Worm (Caenorhabditis elegans) whole organism, early embryonic: ENCODE results near the gene sru-11.
"Not testable (repeated sequence)": the region's sequence is repeated elsewhere in the genome, so short reads cannot be mapped to it uniquely, and the experiment has no call there.

Source experiments
- B0310.2 ChIP-seq: sonication (generic microtip); optimal IDR thresholded peaks from 2 replicates; lab custom pipeline; 2016; ENCODE audit warnings: mild to moderate bottlenecking, missing genetic modification characterization, missing compliant biosample characterization
- F13C5.2 ChIP-seq: sonication (generic microtip); optimal IDR thresholded peaks from 2 replicates; lab custom pipeline; 2017; ENCODE audit warnings: mild to moderate bottlenecking, missing genetic modification characterization, inconsistent platforms, missing compliant biosample characterization
- aly-1 ChIP-seq: sonication (generic microtip); optimal IDR thresholded peaks from 2 replicates; lab custom pipeline; 2016; ENCODE audit warnings: missing genetic modification characterization, missing compliant biosample characterization
- ama-1 ChIP-seq: fragments of 150-350 bp; optimal IDR thresholded peaks from 2 replicates; lab custom pipeline; 2014
- ceh-13 ChIP-seq: fragments of 200-800 bp; sonication (Bioruptor generic); optimal IDR thresholded peaks from 2 replicates; lab custom pipeline; 2018; ENCODE audit warnings: mild to moderate bottlenecking, missing genetic modification characterization, missing compliant biosample characterization
- ceh-36 ChIP-seq: sonication (generic microtip); optimal IDR thresholded peaks from 2 replicates; lab custom pipeline; 2016; ENCODE audit warnings: missing genetic modification characterization, inconsistent platforms, missing compliant biosample characterization
- ets-7 ChIP-seq: sonication (generic microtip); optimal IDR thresholded peaks from 2 replicates; lab custom pipeline; 2016; ENCODE audit warnings: missing genotype, missing genetic modification characterization, missing compliant biosample characterization
- flt-1 ChIP-seq: fragments of 200-800 bp; sonication (Bioruptor generic); IDR thresholded peaks from 2 replicates; pipeline ENCODE4 v1.3.6; 2022; ENCODE audit warnings: missing genetic modification characterization, missing compliant biosample characterization
- hmbx-1 ChIP-seq: sonication (generic microtip); optimal IDR thresholded peaks from 2 replicates; lab custom pipeline; 2016; ENCODE audit warnings: mild to moderate bottlenecking, missing genetic modification characterization, missing compliant biosample characterization
- hmg-4 ChIP-seq: fragments of 200-800 bp; sonication (Bioruptor generic); optimal IDR thresholded peaks from 2 replicates; lab custom pipeline; 2018; ENCODE audit warnings: mild to moderate bottlenecking, missing genetic modification characterization, missing compliant biosample characterization
- hnd-1 ChIP-seq: sonication (generic microtip); optimal IDR thresholded peaks from 2 replicates; lab custom pipeline; 2016; ENCODE audit warnings: missing genetic modification characterization, missing compliant biosample characterization
- pes-1 ChIP-seq: fragments of 200-800 bp; sonication (Bioruptor generic); IDR thresholded peaks from 2 replicates; pipeline ENCODE4 v1.3.6; 2022; ENCODE audit warnings: missing genetic modification reagents, missing genetic modification characterization, missing compliant biosample characterization
- scrt-1 ChIP-seq: fragments of 200-800 bp; sonication (Bioruptor generic); IDR thresholded peaks from 2 replicates; pipeline ENCODE4 v1.3.6; 2022; ENCODE audit warnings: missing genetic modification characterization, missing compliant biosample characterization
- sea-1 ChIP-seq: fragments of 200-800 bp; sonication (Bioruptor generic); conservative IDR thresholded peaks from 2 replicates; pipeline ENCODE4 v1.3.6; 2022; ENCODE audit warnings: missing genetic modification characterization, missing compliant biosample characterization
- tbx-11 ChIP-seq: fragments of 200-800 bp; sonication (Bioruptor generic); IDR thresholded peaks from 2 replicates; pipeline ENCODE4 v1.3.6; 2022; ENCODE audit warnings: missing genetic modification characterization, missing compliant biosample characterization
- tbx-37 ChIP-seq: fragments of 200-800 bp; sonication (Bioruptor generic); conservative IDR thresholded peaks from 2 replicates; pipeline ENCODE4 v1.3.6; 2022; ENCODE audit warnings: missing genetic modification reagents, missing genetic modification characterization, missing compliant biosample characterization
- tra-4 ChIP-seq: sonication (generic microtip); optimal IDR thresholded peaks from 2 replicates; lab custom pipeline; 2017; ENCODE audit warnings: missing genetic modification characterization, missing compliant biosample characterization

sru-11 gene

ce11 chrIV:13582909-13583308 is 1.8 kb upstream of the sru-11 start, which contains the start of gene sru-12:
Gene sru-12, plus strand, starts transcription at chrIV:13583209.
- TF ChIP-seq tbx-11 (no peak), sea-1 (GFP tag; lab: Robert Waterston, UW) (no peak), ceh-13 (no peak), pes-1 (GFP tag; lab: Robert Waterston, UW) (no peak), scrt-1 (GFP tag; lab: Robert Waterston, UW) (no peak), ama-1 (lab: Kevin White, UChicago) (no peak), hnd-1 (no peak)

DNA sequence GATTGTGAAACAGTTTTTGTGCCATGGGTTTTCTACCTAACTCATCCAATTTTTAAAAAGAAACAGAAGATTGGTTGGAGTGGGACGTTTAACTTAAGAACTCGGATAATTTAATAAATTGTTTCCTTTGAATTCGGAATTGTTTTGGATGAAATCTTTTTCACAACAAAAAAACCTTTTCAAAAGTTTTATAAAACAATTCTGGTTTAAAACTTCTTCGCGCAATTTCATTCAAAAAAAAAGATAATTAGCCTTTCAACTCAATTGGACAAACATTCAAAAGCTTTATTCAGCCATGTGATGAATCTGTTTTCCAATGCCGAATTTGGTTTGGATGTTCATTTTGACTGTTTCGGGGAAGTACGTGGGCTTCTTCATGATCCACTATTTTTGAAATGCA is 2.4 kb downstream of the sru-11 start, which contains the start of gene Y45F10B.12:
Gene Y45F10B.12, plus strand, starts transcription at position 301 of the 400 bp plus-strand sequence.
- TF ChIP-seq pes-1 (GFP tag; lab: Robert Waterston, UW): no peak

DNA sequence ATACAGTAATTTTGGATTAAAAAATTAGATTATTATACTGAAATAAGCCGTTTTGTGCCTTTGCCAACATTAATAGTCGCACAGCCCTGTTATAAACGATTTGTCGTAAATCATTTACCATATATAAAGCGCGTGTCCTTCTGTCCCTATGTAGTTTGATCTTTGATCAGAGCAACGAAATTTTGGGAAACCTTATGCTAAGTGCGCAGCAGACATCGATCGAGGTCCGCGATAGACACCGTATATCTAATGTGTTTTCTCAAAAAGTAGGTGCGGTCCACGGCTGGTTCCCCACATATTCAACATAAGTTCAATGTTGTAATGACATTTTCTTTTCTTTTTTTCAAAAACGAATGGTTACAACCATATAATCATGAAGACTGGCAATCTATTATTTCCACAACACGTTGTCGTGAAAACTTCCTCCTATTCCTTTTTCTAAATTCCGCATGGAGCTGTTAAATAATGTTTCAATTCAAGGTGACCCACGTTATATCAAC is 3.8 kb downstream of the sru-11 start, which contains the start of gene sru-9:
Gene sru-9, plus strand, starts transcription at position 450 of the 500 bp plus-strand sequence.
- TF ChIP-seq flt-1; sea-1 (GFP tag; lab: Robert Waterston, UW); aly-1 (tag; lab: Kevin White, UChicago): not testable (repeated sequence)

DNA sequence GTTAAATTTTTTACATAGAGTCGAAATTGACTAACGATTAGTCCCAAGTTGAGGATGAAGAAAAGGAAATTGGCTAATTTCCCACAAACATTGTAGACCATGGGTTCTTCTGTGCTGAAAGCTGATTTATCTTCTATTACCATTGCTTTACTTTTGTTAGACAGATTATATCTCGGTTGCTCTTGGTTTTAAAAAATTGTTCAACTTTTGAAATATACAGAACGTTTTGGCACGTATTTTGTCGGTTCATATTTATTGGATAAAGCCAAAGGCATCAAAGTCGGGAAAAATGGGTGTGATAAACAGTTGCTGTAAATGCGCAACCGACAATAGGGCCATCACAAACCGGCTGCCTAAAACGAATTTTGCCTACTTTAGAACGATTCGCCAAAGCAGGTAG is 6.9 kb downstream of the sru-11 start, which contains the start of gene tsp-5:
Gene tsp-5, minus strand, starts transcription at position 101 of the 400 bp plus-strand sequence.
- no peak for TF ChIP-seq pes-1 (GFP tag; lab: Robert Waterston, UW)
- TF ChIP-seq ama-1 (lab: Kevin White, UChicago): no peak
- TF ChIP-seq hnd-1: no peak
- TF ChIP-seq scrt-1 (GFP tag; lab: Robert Waterston, UW): no peak
- no peak for TF ChIP-seq ceh-36 (tag; lab: Kevin White, UChicago)
- no peak for TF ChIP-seq ets-7
- TF ChIP-seq ceh-13: no peak
- TF ChIP-seq aly-1 (tag; lab: Kevin White, UChicago): no peak
- no peak for TF ChIP-seq flt-1
- no peak for TF ChIP-seq tra-4
- TF ChIP-seq hmbx-1: no peak
- no peak for TF ChIP-seq F13C5.2
- no peak for TF ChIP-seq B0310.2 (tag; lab: Kevin White, UChicago)
- TF ChIP-seq tbx-37 (GFP tag; lab: Robert Waterston, UW): no peak
- no peak for TF ChIP-seq hmg-4 (GFP tag; lab: Kevin White, UChicago)
- no peak for TF ChIP-seq tbx-11
- TF ChIP-seq sea-1 (GFP tag; lab: Robert Waterston, UW): no peak

DNA sequence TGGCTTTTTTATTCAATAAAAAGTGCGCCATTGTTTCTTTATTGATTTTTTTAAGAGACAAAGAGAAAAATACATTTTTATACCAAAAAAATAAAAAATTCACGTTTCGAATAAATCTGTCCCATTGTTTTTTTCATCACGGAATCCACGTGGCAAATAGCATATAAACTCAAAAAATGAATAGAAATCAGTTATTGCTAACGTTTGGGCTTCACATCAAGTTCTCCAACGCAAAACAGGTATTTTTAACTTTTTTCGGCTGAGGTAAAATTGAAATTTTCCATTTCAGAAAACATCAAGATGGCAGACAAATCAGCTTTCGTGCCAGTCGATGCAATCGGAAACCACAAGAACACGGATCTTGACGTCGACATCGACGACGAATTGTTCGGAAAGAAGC is 8.6 kb downstream of the sru-11 start, which contains the start of gene Y45F10B.3:
Gene Y45F10B.3, plus strand, starts transcription at position 301 of the 400 bp plus-strand sequence.
- TF ChIP-seq ets-7 (no peak), tra-4 (no peak), ceh-36 (tag; lab: Kevin White, UChicago) (no peak), aly-1 (tag; lab: Kevin White, UChicago) (no peak), hmbx-1 (no peak), tbx-11 (no peak), ceh-13 (no peak), F13C5.2 (no peak), B0310.2 (tag; lab: Kevin White, UChicago) (no peak), sea-1 (GFP tag; lab: Robert Waterston, UW) (no peak), hnd-1 (no peak), tbx-37 (GFP tag; lab: Robert Waterston, UW) (no peak), pes-1 (GFP tag; lab: Robert Waterston, UW) (no peak), flt-1 (no peak), ama-1 (lab: Kevin White, UChicago) (no peak), hmg-4 (GFP tag; lab: Kevin White, UChicago) (no peak), scrt-1 (GFP tag; lab: Robert Waterston, UW) (no peak)

DNA sequence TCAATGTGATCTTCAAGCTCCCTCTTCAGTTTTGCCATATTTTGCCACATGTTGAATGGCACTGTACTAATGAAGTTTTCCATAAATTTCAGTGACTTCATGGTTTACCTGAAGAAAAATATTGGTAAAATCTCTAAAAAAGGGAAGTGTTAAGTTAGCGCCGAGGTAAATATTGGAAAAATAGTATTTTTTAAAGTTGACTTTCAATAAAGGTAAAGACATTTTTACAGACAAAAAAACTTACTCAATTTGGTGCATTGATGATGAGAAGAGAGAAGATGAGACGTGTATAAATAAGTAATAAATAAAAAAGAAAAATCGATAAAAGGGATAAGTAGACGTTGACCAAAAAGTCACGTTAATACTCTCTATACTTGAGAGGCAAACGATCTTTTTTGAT is 13.1 kb downstream of the sru-11 start, which contains the start of gene Y45F10B.9:
Gene Y45F10B.9, minus strand, starts transcription at position 101 of the 400 bp plus-strand sequence.
- not testable (repeated sequence) for TF ChIP-seq B0310.2 (tag; lab: Kevin White, UChicago); ceh-36 (tag; lab: Kevin White, UChicago); scrt-1 (GFP tag; lab: Robert Waterston, UW)

ce11 chrIV:13600643-13601042 is 15.9 kb downstream of the sru-11 start:
- no peak for TF ChIP-seq hnd-1
- no peak for TF ChIP-seq tra-4
- TF ChIP-seq tbx-11: no peak
- no peak for TF ChIP-seq scrt-1 (GFP tag; lab: Robert Waterston, UW)
- no peak for TF ChIP-seq flt-1
- no peak for TF ChIP-seq pes-1 (GFP tag; lab: Robert Waterston, UW)
- TF ChIP-seq ama-1 (lab: Kevin White, UChicago): no peak
- no peak for TF ChIP-seq ceh-36 (tag; lab: Kevin White, UChicago)
- no peak for TF ChIP-seq hmbx-1
- TF ChIP-seq ets-7: no peak
- TF ChIP-seq ceh-13: no peak
- no peak for TF ChIP-seq hmg-4 (GFP tag; lab: Kevin White, UChicago)
- TF ChIP-seq aly-1 (tag; lab: Kevin White, UChicago): no peak
- TF ChIP-seq sea-1 (GFP tag; lab: Robert Waterston, UW): no peak

- TF ChIP-seq hmbx-1: no peak
- no peak for TF ChIP-seq flt-1
- TF ChIP-seq hnd-1: no peak
- TF ChIP-seq tbx-37 (GFP tag; lab: Robert Waterston, UW): no peak
- no peak for TF ChIP-seq scrt-1 (GFP tag; lab: Robert Waterston, UW)
- no peak for TF ChIP-seq ama-1 (lab: Kevin White, UChicago)
- no peak for TF ChIP-seq pes-1 (GFP tag; lab: Robert Waterston, UW)
- no peak for TF ChIP-seq ets-7
- no peak for TF ChIP-seq ceh-36 (tag; lab: Kevin White, UChicago)
- no peak for TF ChIP-seq hmg-4 (GFP tag; lab: Kevin White, UChicago)
- no peak for TF ChIP-seq tbx-11
- no peak for TF ChIP-seq aly-1 (tag; lab: Kevin White, UChicago)
- TF ChIP-seq F13C5.2: no peak
- TF ChIP-seq B0310.2 (tag; lab: Kevin White, UChicago): no peak
These were observed 16.7 kb downstream of the sru-11 start for ce11 chrIV:13601428-13601827.
